Worm (Caenorhabditis elegans) whole organism, early embryonic: Measurements from ENCODE around the gene K09F6.10.

ENCODE experiments used
- F13C5.2 ChIP-seq: sonication (generic microtip); optimal IDR thresholded peaks from 2 replicates; lab custom pipeline; 2017; ENCODE audit warnings: mild to moderate bottlenecking, missing genetic modification characterization, inconsistent platforms, missing compliant biosample characterization
- aly-1 ChIP-seq: sonication (generic microtip); optimal IDR thresholded peaks from 2 replicates; lab custom pipeline; 2016; ENCODE audit warnings: missing genetic modification characterization, missing compliant biosample characterization
- ama-1 ChIP-seq: fragments of 150-350 bp; optimal IDR thresholded peaks from 2 replicates; lab custom pipeline; 2014
- ceh-13 ChIP-seq: fragments of 200-800 bp; sonication (Bioruptor generic); optimal IDR thresholded peaks from 2 replicates; lab custom pipeline; 2018; ENCODE audit warnings: mild to moderate bottlenecking, missing genetic modification characterization, missing compliant biosample characterization
- ceh-36 ChIP-seq: sonication (generic microtip); optimal IDR thresholded peaks from 2 replicates; lab custom pipeline; 2016; ENCODE audit warnings: missing genetic modification characterization, inconsistent platforms, missing compliant biosample characterization
- ets-7 ChIP-seq: sonication (generic microtip); optimal IDR thresholded peaks from 2 replicates; lab custom pipeline; 2016; ENCODE audit warnings: missing genotype, missing genetic modification characterization, missing compliant biosample characterization
- flt-1 ChIP-seq: fragments of 200-800 bp; sonication (Bioruptor generic); IDR thresholded peaks from 2 replicates; pipeline ENCODE4 v1.3.6; 2022; ENCODE audit warnings: missing genetic modification characterization, missing compliant biosample characterization
- hmbx-1 ChIP-seq: sonication (generic microtip); optimal IDR thresholded peaks from 2 replicates; lab custom pipeline; 2016; ENCODE audit warnings: mild to moderate bottlenecking, missing genetic modification characterization, missing compliant biosample characterization
- hmg-4 ChIP-seq: fragments of 200-800 bp; sonication (Bioruptor generic); optimal IDR thresholded peaks from 2 replicates; lab custom pipeline; 2018; ENCODE audit warnings: mild to moderate bottlenecking, missing genetic modification characterization, missing compliant biosample characterization
- hnd-1 ChIP-seq: sonication (generic microtip); optimal IDR thresholded peaks from 2 replicates; lab custom pipeline; 2016; ENCODE audit warnings: missing genetic modification characterization, missing compliant biosample characterization
- pes-1 ChIP-seq: fragments of 200-800 bp; sonication (Bioruptor generic); IDR thresholded peaks from 2 replicates; pipeline ENCODE4 v1.3.6; 2022; ENCODE audit warnings: missing genetic modification reagents, missing genetic modification characterization, missing compliant biosample characterization
- scrt-1 ChIP-seq: fragments of 200-800 bp; sonication (Bioruptor generic); IDR thresholded peaks from 2 replicates; pipeline ENCODE4 v1.3.6; 2022; ENCODE audit warnings: missing genetic modification characterization, missing compliant biosample characterization
- sea-1 ChIP-seq: fragments of 200-800 bp; sonication (Bioruptor generic); conservative IDR thresholded peaks from 2 replicates; pipeline ENCODE4 v1.3.6; 2022; ENCODE audit warnings: missing genetic modification characterization, missing compliant biosample characterization
- tbx-11 ChIP-seq: fragments of 200-800 bp; sonication (Bioruptor generic); IDR thresholded peaks from 2 replicates; pipeline ENCODE4 v1.3.6; 2022; ENCODE audit warnings: missing genetic modification characterization, missing compliant biosample characterization

DNA sequence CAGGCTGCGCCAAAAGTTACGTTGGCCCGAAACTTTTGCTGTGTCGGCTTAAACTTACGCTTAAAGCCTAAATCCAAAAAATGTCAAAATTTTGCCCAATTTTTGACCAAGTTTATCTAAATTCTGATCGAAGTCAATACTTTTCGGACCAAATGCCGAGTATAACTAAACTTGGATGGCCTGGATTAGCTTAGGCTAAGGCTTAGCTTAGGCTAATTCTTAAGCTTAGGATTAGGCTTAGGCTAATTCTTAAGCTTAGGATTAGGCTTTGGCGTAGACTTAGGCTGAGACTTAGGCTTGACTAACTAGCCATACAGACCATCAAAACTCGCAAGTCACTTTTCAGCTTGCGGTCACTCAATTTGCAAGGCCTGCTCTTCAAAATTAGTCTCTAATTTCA is 47.5 kb upstream of the K09F6.10 start:
- no peak for TF ChIP-seq scrt-1 (GFP tag; lab: Robert Waterston, UW)
- TF ChIP-seq sea-1 (GFP tag; lab: Robert Waterston, UW) = no peak
- TF ChIP-seq ama-1 (lab: Kevin White, UChicago) = no peak
- TF ChIP-seq ceh-36 = peak; percentile 71
- TF ChIP-seq flt-1 (GFP tag; lab: Robert Waterston, UW) = no peak
- no peak for TF ChIP-seq F13C5.2
- no peak for TF ChIP-seq ets-7
- no peak for TF ChIP-seq aly-1 (tag; lab: Kevin White, UChicago)
- no peak for TF ChIP-seq tbx-11
- TF ChIP-seq hmg-4 (GFP tag; lab: Kevin White, UChicago) = no peak
- TF ChIP-seq pes-1 (GFP tag; lab: Robert Waterston, UW) = no peak
- no peak for TF ChIP-seq hnd-1
- no peak for TF ChIP-seq hmbx-1 (tag; lab: Kevin White, UChicago)
- TF ChIP-seq ceh-13 (GFP tag; lab: Kevin White, UChicago) = no peak
